Fruit fly (Drosophila melanogaster) whole organism, adult: Measurements from ENCODE around the gene Ns3.

ENCODE experiments used
- CG1620 ChIP-seq: fragments of 200-800 bp; sonication (Bioruptor generic); optimal IDR thresholded peaks from 2 replicates; lab custom pipeline; 2016; ENCODE audit warnings: missing biosample characterization, missing genetic modification characterization
- Clk ChIP-seq: fragments of 200-800 bp; sonication (Bioruptor generic); optimal IDR thresholded peaks from 2 replicates; lab custom pipeline; 2017; ENCODE audit warnings: missing biosample characterization, missing genetic modification characterization
- cic ChIP-seq: fragments of 200-800 bp; sonication (Bioruptor generic); optimal IDR thresholded peaks from 2 replicates; lab custom pipeline; 2017; ENCODE audit warnings: missing biosample characterization, mild to moderate bottlenecking, missing genetic modification characterization, moderate library complexity
- kay ChIP-seq: fragments of 200-800 bp; sonication (Bioruptor generic); peaks from one replicate; lab custom pipeline; 2016; ENCODE audit warnings: missing biosample characterization, missing genetic modification characterization, borderline replicate concordance
- tj ChIP-seq: fragments of 200-800 bp; sonication (Bioruptor generic); optimal IDR thresholded peaks from 3 replicates; lab custom pipeline; 2017; ENCODE audit warnings: missing biosample characterization, mild to moderate bottlenecking, missing genetic modification characterization, moderate library complexity

dm6 chrX:1508241-1508823 is 44.3 kb upstream of the Ns3 start:
- TF ChIP-seq CG1620: no peak
- TF ChIP-seq cic (GFP tag; lab: Kevin White, UChicago): no peak
- no peak for TF ChIP-seq tj (GFP tag; lab: Kevin White, UChicago)
- no peak for TF ChIP-seq kay (GFP tag; lab: Kevin White, UChicago)
- no peak for TF ChIP-seq Clk (GFP tag; lab: Kevin White, UChicago)
